Fruit fly (Drosophila melanogaster): ENCODE measurements around the gene CG17776.

DNA sequence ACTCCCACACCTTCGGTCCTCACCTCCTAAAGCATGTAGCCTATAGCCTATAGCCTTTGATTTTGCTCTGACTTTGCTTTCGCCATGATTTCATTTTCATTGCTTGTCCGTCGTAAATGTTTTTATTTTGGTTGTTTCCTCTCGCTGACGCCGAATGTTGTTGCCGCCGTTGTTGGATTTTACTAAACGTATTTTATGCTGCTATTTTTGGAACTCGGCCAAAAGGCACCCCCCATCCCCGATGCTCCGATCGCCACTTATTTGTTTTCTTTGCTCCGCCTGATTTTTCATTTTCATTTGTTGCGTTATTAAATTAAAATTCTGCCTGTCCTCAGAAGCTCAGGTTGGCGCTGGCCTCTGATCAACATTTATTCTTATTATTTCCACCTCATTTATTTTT is 34.7 kb downstream of the CG17776 start:
- TF ChIP-seq Atf3 (GFP tag; optimal IDR thresholded peaks at IDR 0.05) (no peak), cad (GFP tag; optimal IDR thresholded peaks at IDR 0.05) (no peak), CG17385 (GFP tag; optimal IDR thresholded peaks at IDR 0.05) (no peak), gfzf (GFP tag; optimal IDR thresholded peaks at IDR 0.05) (no peak)
